Fruit fly (Drosophila melanogaster) whole organism, embryonic: ENCODE results near the gene CG34117.

Experiments
- Antp ChIP-seq: fragments of 200-800 bp; sonication (Bioruptor generic); optimal IDR thresholded peaks from 3 replicates; lab custom pipeline; 2016; ENCODE audit warnings: missing biosample characterization, missing genetic modification characterization
- Awh ChIP-seq: fragments of 200-800 bp; sonication (Bioruptor generic); IDR thresholded peaks from 2 replicates; pipeline ENCODE4, ENCODE4 v1.3.6; 2022; ENCODE audit warnings: missing biosample characterization, missing genetic modification characterization
- BtbVII ChIP-seq: fragments of 200-800 bp; sonication (Bioruptor generic); optimal IDR thresholded peaks from 3 replicates; lab custom pipeline; 2017; ENCODE audit warnings: missing biosample characterization, mild to moderate bottlenecking, missing genetic modification characterization
- CG10267 ChIP-seq: fragments of 200-800 bp; sonication (Bioruptor generic); optimal IDR thresholded peaks from 2 replicates; lab custom pipeline; 2018; ENCODE audit warnings: missing biosample characterization, mild to moderate bottlenecking, missing genetic modification characterization, moderate library complexity
- CG11085 ChIP-seq: fragments of 200-800 bp; sonication (Bioruptor generic); IDR thresholded peaks from 2 replicates; pipeline ENCODE4 v1.3.6; 2022; ENCODE audit warnings: missing biosample characterization, missing genetic modification characterization
- CG11247 ChIP-seq: fragments of 200-800 bp; sonication (Bioruptor generic); IDR thresholded peaks from 2 replicates; pipeline ENCODE4 v1.3.6; 2022; ENCODE audit warnings: missing biosample characterization, missing genetic modification characterization
- CG15269 ChIP-seq: fragments of 200-800 bp; sonication (Bioruptor generic); optimal IDR thresholded peaks from 2 replicates; lab custom pipeline; 2018; ENCODE audit warnings: missing biosample characterization, mild to moderate bottlenecking, missing genetic modification characterization, moderate library complexity
- CG15601 ChIP-seq: fragments of 200-800 bp; sonication (Bioruptor generic); optimal IDR thresholded peaks from 3 replicates; lab custom pipeline; 2019; ENCODE audit warnings: missing biosample characterization, mild to moderate bottlenecking, missing genetic modification characterization, moderate library complexity
- CG1647 ChIP-seq: fragments of 200-800 bp; sonication (Bioruptor generic); optimal IDR thresholded peaks from 3 replicates; lab custom pipeline; 2016; ENCODE audit warnings: missing biosample characterization, missing genetic modification characterization
- CG17829 ChIP-seq: fragments of 200-800 bp; optimal IDR thresholded peaks from 2 replicates; lab custom pipeline; 2019; ENCODE audit warnings: missing biosample characterization, mild to moderate bottlenecking, missing genetic modification characterization, moderate library complexity
- CG18599 ChIP-seq: fragments of 200-800 bp; sonication (Bioruptor generic); optimal IDR thresholded peaks from 3 replicates; lab custom pipeline; 2017; ENCODE audit warnings: missing biosample characterization, missing genetic modification characterization, mild to moderate bottlenecking, moderate library complexity, missing genetic modification reagents
- CG18764 ChIP-seq: fragments of 200-800 bp; sonication (Bioruptor generic); optimal IDR thresholded peaks from 3 replicates; lab custom pipeline; 2016; ENCODE audit warnings: missing biosample characterization, missing genetic modification characterization
- CG31388 ChIP-seq: fragments of 200-800 bp; sonication (Bioruptor generic); optimal IDR thresholded peaks from 2 replicates; lab custom pipeline; 2016; ENCODE audit warnings: missing biosample characterization, missing genetic modification characterization
- CG32772 ChIP-seq: fragments of 200-800 bp; sonication (Bioruptor generic); IDR thresholded peaks from 2 replicates; pipeline ENCODE4 v1.3.6; 2022; ENCODE audit warnings: missing biosample characterization, missing genetic modification characterization
- CG3281 ChIP-seq: fragments of 200-800 bp; sonication (Bioruptor generic); optimal IDR thresholded peaks from 3 replicates; lab custom pipeline; 2017; ENCODE audit warnings: missing biosample characterization, mild to moderate bottlenecking, missing genetic modification characterization
- CG3847 ChIP-seq: fragments of 200-800 bp; sonication (Bioruptor generic); IDR thresholded peaks from 2 replicates; pipeline ENCODE4 v1.3.6; 2022; ENCODE audit warnings: missing biosample characterization, missing genetic modification characterization
- CG7357 ChIP-seq: fragments of 200-800 bp; sonication (Bioruptor generic); IDR thresholded peaks from 3 replicates; pipeline ENCODE4 v1.3.6; 2022; ENCODE audit warnings: missing biosample characterization, missing genetic modification characterization
- CG7786 ChIP-seq: fragments of 200-800 bp; sonication (Bioruptor generic); optimal IDR thresholded peaks from 2 replicates; lab custom pipeline; 2016; ENCODE audit warnings: missing biosample characterization, missing genetic modification characterization
- D ChIP-seq, 2 experiments: fragments of 200-800 bp in 1 of 2; fragments of >200 bp in 1 of 2; sonication (Bioruptor generic) in 1 of 2; optimal IDR thresholded peaks; 2 replicates in 1 of 2; 3 replicates in 1 of 2; lab custom pipeline; 2017; ENCODE audit warnings: mild to moderate bottlenecking in 1 of 2, missing biosample characterization in 1 of 2, missing genetic modification characterization in 1 of 2, missing genetic modification reagents in 1 of 2
- D19B ChIP-seq: fragments of 200-800 bp; sonication (Bioruptor generic); optimal IDR thresholded peaks from 2 replicates; lab custom pipeline; 2017; ENCODE audit warnings: missing biosample characterization, mild to moderate bottlenecking, missing genetic modification characterization
- Dad ChIP-seq: fragments of 200-800 bp; sonication (Bioruptor generic); optimal IDR thresholded peaks from 3 replicates; lab custom pipeline; 2016; ENCODE audit warnings: missing biosample characterization, missing genetic modification characterization
- Eip74EF ChIP-seq, 2 experiments: fragments of 200-800 bp in 1 of 2; fragments of >200 bp in 1 of 2; sonication (Bioruptor generic) in 1 of 2; optimal IDR thresholded peaks; 2 replicates each; lab custom pipeline; 2017 to 2019; ENCODE audit warnings: missing biosample characterization in 2 of 2, missing genetic modification characterization in 2 of 2, mild to moderate bottlenecking in 1 of 2, moderate library complexity in 1 of 2
- Jarid2 ChIP-seq: fragments of 200-800 bp; sonication (Bioruptor generic); optimal IDR thresholded peaks from 3 replicates; lab custom pipeline; 2017; ENCODE audit warnings: mild to moderate bottlenecking, missing biosample characterization, missing genetic modification reagents, missing genetic modification characterization
- Med ChIP-seq: fragments of 200-800 bp; sonication (Bioruptor generic); peaks from one replicate; lab custom pipeline; 2016; ENCODE audit warnings: missing biosample characterization, missing genetic modification characterization, mild to moderate bottlenecking, inconsistent platforms, moderate library complexity
- Meics ChIP-seq: fragments of 200-800 bp; sonication (Bioruptor generic); optimal IDR thresholded peaks from 2 replicates; lab custom pipeline; 2017; ENCODE audit warnings: missing biosample characterization, mild to moderate bottlenecking, missing genetic modification characterization
- NC2α ChIP-seq: fragments of 200-800 bp; sonication (Bioruptor generic); optimal IDR thresholded peaks from 2 replicates; lab custom pipeline; 2016; ENCODE audit warnings: missing biosample characterization, missing genetic modification characterization
- Pdp1 ChIP-seq, 2 experiments: fragments of 200-800 bp; sonication (Bioruptor generic); optimal IDR thresholded peaks; 3 replicates each; lab custom pipeline; 2016; ENCODE audit warnings: missing biosample characterization in 2 of 2, missing genetic modification characterization in 2 of 2, mild to moderate bottlenecking in 1 of 2, moderate library complexity in 1 of 2
- Rx ChIP-seq: fragments of 200-800 bp; sonication (Bioruptor generic); IDR thresholded peaks from 2 replicates; pipeline ENCODE4 v1.3.6; 2022; ENCODE audit warnings: missing biosample characterization, missing genetic modification characterization
- Taf1 ChIP-seq: fragments of 200-800 bp; sonication (Bioruptor generic); IDR thresholded peaks from 2 replicates; pipeline ENCODE4 v1.3.6; 2022; ENCODE audit warnings: missing biosample characterization, missing genetic modification characterization
- Usf ChIP-seq: fragments of 200-800 bp; sonication (Bioruptor generic); optimal IDR thresholded peaks from 2 replicates; lab custom pipeline; 2017; ENCODE audit warnings: missing genotype, missing biosample characterization, missing genetic modification characterization
- ase ChIP-seq: fragments of 200-800 bp; sonication (Bioruptor generic); IDR thresholded peaks from 3 replicates; pipeline ENCODE4 v1.3.6; 2022; ENCODE audit warnings: missing biosample characterization, missing genetic modification characterization
- chinmo ChIP-seq: fragments of 200-800 bp; sonication (Bioruptor generic); IDR thresholded peaks from 4 replicates; pipeline ENCODE4 v1.3.6; 2022; ENCODE audit warnings: missing biosample characterization, missing genetic modification characterization; ENCODE audit not compliant: partially characterized antibody
- dmrt11E ChIP-seq: fragments of 200-800 bp; sonication (Bioruptor generic); optimal IDR thresholded peaks from 3 replicates; lab custom pipeline; 2018; ENCODE audit warnings: missing biosample characterization, mild to moderate bottlenecking, missing genetic modification characterization, moderate library complexity
- fd102C ChIP-seq: fragments of 200-800 bp; sonication (Bioruptor generic); optimal IDR thresholded peaks from 2 replicates; lab custom pipeline; 2018; ENCODE audit warnings: missing biosample characterization, mild to moderate bottlenecking, missing genetic modification characterization, moderate library complexity
- ftz-f1 ChIP-seq: fragments of 200-800 bp; sonication (Bioruptor generic); optimal IDR thresholded peaks from 2 replicates; lab custom pipeline; 2016; ENCODE audit warnings: missing biosample characterization, missing genetic modification characterization
- hbn ChIP-seq: fragments of 200-800 bp; sonication (Bioruptor generic); IDR thresholded peaks from 2 replicates; pipeline ENCODE4 v1.3.6; 2022; ENCODE audit warnings: missing biosample characterization, missing genetic modification characterization; ENCODE audit not compliant: partially characterized antibody
- jumu ChIP-seq: fragments of 200-800 bp; sonication (Bioruptor generic); optimal IDR thresholded peaks from 3 replicates; lab custom pipeline; 2016; ENCODE audit warnings: missing biosample characterization, missing genetic modification characterization
- kni ChIP-seq: fragments of 200-800 bp; sonication (Bioruptor generic); optimal IDR thresholded peaks from 3 replicates; lab custom pipeline; 2017; ENCODE audit warnings: mild to moderate bottlenecking, missing biosample characterization, missing genetic modification reagents, missing genetic modification characterization
- lmd ChIP-seq: fragments of 200-800 bp; sonication (Bioruptor generic); IDR thresholded peaks from 2 replicates; pipeline ENCODE4 v1.3.6; 2022; ENCODE audit warnings: missing biosample characterization, missing genetic modification characterization
- nerfin-1 ChIP-seq: fragments of 200-800 bp; sonication (Bioruptor generic); optimal IDR thresholded peaks from 3 replicates; lab custom pipeline; 2019; ENCODE audit warnings: missing biosample characterization, mild to moderate bottlenecking, missing genetic modification characterization, moderate library complexity
- nom ChIP-seq: fragments of 200-800 bp; sonication (Bioruptor generic); optimal IDR thresholded peaks from 2 replicates; lab custom pipeline; 2017; ENCODE audit warnings: missing biosample characterization, missing genetic modification characterization, mild to moderate bottlenecking, moderate library complexity, missing genetic modification reagents
- oc ChIP-seq: fragments of 200-800 bp; sonication (Bioruptor generic); optimal IDR thresholded peaks from 2 replicates; lab custom pipeline; 2018; ENCODE audit warnings: missing biosample characterization, mild to moderate bottlenecking, missing genetic modification characterization, moderate library complexity
- phol ChIP-seq: fragments of 200-800 bp; sonication (Bioruptor generic); optimal IDR thresholded peaks from 3 replicates; lab custom pipeline; 2018; ENCODE audit warnings: missing biosample characterization, mild to moderate bottlenecking, missing genetic modification characterization, moderate library complexity
- pros ChIP-seq: fragments of 200-800 bp; sonication (Bioruptor generic); optimal IDR thresholded peaks from 3 replicates; lab custom pipeline; 2019; ENCODE audit warnings: missing biosample characterization, mild to moderate bottlenecking, missing genetic modification characterization, moderate library complexity
- sd ChIP-seq: fragments of 200-800 bp; sonication (Bioruptor generic); optimal IDR thresholded peaks from 3 replicates; lab custom pipeline; 2018; ENCODE audit warnings: missing biosample characterization, mild to moderate bottlenecking, missing genetic modification characterization, moderate library complexity
- shn ChIP-seq: fragments of 200-800 bp; sonication (Bioruptor generic); optimal IDR thresholded peaks from 3 replicates; lab custom pipeline; 2016; ENCODE audit warnings: missing biosample characterization, missing genetic modification characterization
- tgo ChIP-seq: fragments of 200-800 bp; sonication (Bioruptor generic); IDR thresholded peaks from 3 replicates; pipeline ENCODE4 v1.3.6; 2022; ENCODE audit warnings: missing biosample characterization, missing genetic modification characterization
- zfh1 ChIP-seq: fragments of 200-800 bp; sonication (Bioruptor generic); IDR thresholded peaks from 3 replicates; pipeline ENCODE4 v1.3.6; 2022; ENCODE audit warnings: missing biosample characterization, missing genetic modification characterization

CG34117 gene

DNA sequence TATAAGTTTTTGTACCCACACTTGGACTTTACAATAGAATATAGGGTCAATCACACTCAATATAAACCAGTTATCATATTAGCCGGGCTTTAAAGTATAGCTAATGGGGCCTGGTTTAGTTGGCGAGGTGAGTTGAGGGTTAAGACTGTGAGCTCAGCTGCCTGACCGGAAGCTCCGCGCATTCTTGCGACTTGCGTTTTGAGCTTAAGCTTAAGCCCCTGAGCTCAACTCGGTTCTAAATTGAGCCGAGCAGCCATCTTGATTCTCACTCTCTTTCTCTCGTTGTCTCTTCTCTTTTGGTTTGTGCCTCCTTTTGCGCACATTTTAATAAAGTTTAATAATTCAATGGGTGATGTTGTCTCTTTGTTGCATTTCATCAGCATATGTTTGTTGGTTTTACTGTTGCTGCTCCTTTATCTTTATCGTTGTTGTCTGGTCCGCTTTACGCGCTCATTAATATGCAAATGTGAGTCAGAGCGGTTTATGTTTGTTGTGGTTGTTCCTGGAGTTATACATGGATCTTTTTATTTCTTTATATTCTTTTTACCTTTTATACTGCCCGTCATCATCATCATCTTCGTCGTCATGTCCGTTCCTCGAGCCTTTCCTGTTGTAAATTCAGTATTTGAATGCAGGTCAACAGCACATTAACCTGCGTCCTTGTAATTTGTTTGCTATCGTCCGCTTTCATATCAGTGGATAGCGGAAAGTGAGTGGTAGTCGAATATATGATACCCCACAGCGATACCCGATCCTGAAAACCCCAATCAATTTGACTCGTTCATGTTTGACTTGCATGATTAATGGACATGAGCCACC, 49.1 kb downstream of the CG34117 start:
- TF ChIP-seq CG18599 (GFP tag; lab: Kevin White, UChicago) (no peak), kni (GFP tag; lab: Kevin White, UChicago) (peak; percentile 52), shn (GFP tag; lab: Kevin White, UChicago) (no peak), Med (peak; percentile 59), Dad (GFP tag; lab: Kevin White, UChicago) (no peak), ftz-f1 (GFP tag; lab: Kevin White, UChicago) (no peak), dmrt11E (tag; lab: Kevin White, UChicago) (no peak), CG11085 (GFP tag; lab: Robert Waterston, UW) (no peak), D19B (GFP tag; lab: Kevin White, UChicago) (peak; percentile 44), ase (GFP tag; lab: Robert Waterston, UW) (no peak), Eip74EF (GFP tag; optimal IDR thresholded peaks at IDR 0.05; lab: Kevin White, UChicago) (peak in 1 of 2 experiments; percentile 35), tgo (GFP tag; lab: Robert Waterston, UW) (no peak), Jarid2 (GFP tag; lab: Kevin White, UChicago) (no peak), Rx (GFP tag; lab: Robert Waterston, UW) (no peak), Meics (GFP tag; lab: Kevin White, UChicago) (no peak), oc (peak; percentile 47), Usf (GFP tag; lab: Kevin White, UChicago) (no peak), zfh1 (no peak), pros (GFP tag; lab: Kevin White, UChicago) (no peak), BtbVII (GFP tag; lab: Kevin White, UChicago) (no peak), chinmo (peak; percentile 84; the same call in 2 of the 4 replicates), CG7357 (GFP tag; lab: Robert Waterston, UW) (no peak), CG15601 (tag; lab: Kevin White, UChicago) (no peak), Pdp1 (GFP tag; optimal IDR thresholded peaks at IDR 0.05; lab: Kevin White, UChicago) (no peak), CG18764 (GFP tag; lab: Kevin White, UChicago) (no peak), phol (tag; lab: Kevin White, UChicago) (peak; percentile 58), Antp (GFP tag; lab: Kevin White, UChicago) (no peak), CG3847 (no peak), CG31388 (no peak), fd102C (no peak), CG11247 (no peak), jumu (no peak), CG7786 (GFP tag; lab: Kevin White, UChicago) (no peak), nerfin-1 (tag; lab: Kevin White, UChicago) (no peak), hbn (no peak), CG3281 (GFP tag; lab: Kevin White, UChicago) (no peak), Taf1 (GFP tag; lab: Robert Waterston, UW) (no peak), nom (peak; percentile 47), NC2α (no peak), CG15269 (tag; lab: Kevin White, UChicago) (no peak), sd (tag; lab: Kevin White, UChicago) (peak; percentile 82), CG10267 (tag; lab: Kevin White, UChicago) (no peak), lmd (GFP tag; lab: Robert Waterston, UW) (no peak), D (optimal IDR thresholded peaks at IDR 0.05; lab: Kevin White, UChicago) (no peak), D (GFP tag; optimal IDR thresholded peaks at IDR 0.05; lab: Kevin White, UChicago) (no peak), CG1647 (no peak), Awh (GFP tag; lab: Robert Waterston, UW) (no peak), CG32772 (GFP tag; lab: Robert Waterston, UW) (no peak), CG17829 (tag; lab: Kevin White, UChicago) (no peak)
